Fruit fly (Drosophila melanogaster): ENCODE data around the gene CG10375.
A peak's percentile ranks its signal among the peaks of the same experiment; 100 is the strongest.

CG10375 gene

dm6 chr3R:23729632-23730471 is 37.7 kb upstream of the CG10375 start (continued):
- TF ChIP-seq CG13296 (GFP tag; optimal IDR thresholded peaks at IDR 0.05) (peak; percentile 52), hkb (optimal IDR thresholded peaks at IDR 0.05) (no peak), hkb (GFP tag; IDR thresholded peaks at IDR 0.05) (no peak; the same call in 1 of the 2 replicates), MTF-1 (GFP tag; optimal IDR thresholded peaks at IDR 0.05; ENCODE audit: borderline replicate concordance) (no peak), ranshi (GFP tag; IDR thresholded peaks at IDR 0.05) (no peak), CG10654 (GFP tag; optimal IDR thresholded peaks at IDR 0.05) (no peak), CG34376 (GFP tag; optimal IDR thresholded peaks at IDR 0.05) (peak; percentile 96), HLHmδ (GFP tag; optimal IDR thresholded peaks at IDR 0.05) (peak; percentile 46), CrebB (tag; optimal IDR thresholded peaks at IDR 0.05) (peak; percentile 25), crc (GFP tag; optimal IDR thresholded peaks at IDR 0.05) (no peak), gcm (GFP tag; optimal IDR thresholded peaks at IDR 0.05) (peak; percentile 48), Deaf1 (tag; optimal IDR thresholded peaks at IDR 0.05) (peak; percentile 43), CG15601 (tag; optimal IDR thresholded peaks at IDR 0.05) (peak; percentile 36), Taf1 (GFP tag; IDR thresholded peaks at IDR 0.05) (no peak), CG9932 (GFP tag; IDR thresholded peaks at IDR 0.05) (0 out of 2 replicates have a peak, but pooled peaks have one; percentile 12), CG15011 (GFP tag; optimal IDR thresholded peaks at IDR 0.05) (no peak), gsb (GFP tag; IDR thresholded peaks at IDR 0.05) (peak; percentile 36; the same call in 1 of the 2 replicates), CG8765 (GFP tag; IDR thresholded peaks at IDR 0.05) (0 out of 2 replicates have a peak, but pooled peaks have one; percentile 31), z (GFP tag; IDR thresholded peaks at IDR 0.05) (no peak), Mrtf (GFP tag; IDR thresholded peaks at IDR 0.05) (no peak), CG33213 (GFP tag; optimal IDR thresholded peaks at IDR 0.05) (no peak), CG6854 (GFP tag; optimal IDR thresholded peaks at IDR 0.05) (peak; percentile 42), dysf (GFP tag; IDR thresholded peaks at IDR 0.05) (0 out of 3 replicates have a peak, but pooled peaks have one; percentile 22), CG17829 (tag; optimal IDR thresholded peaks at IDR 0.05) (peak; percentile 9), hth (optimal IDR thresholded peaks at IDR 0.05) (no peak), esg (GFP tag; conservative IDR thresholded peaks at IDR 0.05) (no peak), CG12942 (GFP tag; optimal IDR thresholded peaks at IDR 0.05) (no peak), sd (tag; optimal IDR thresholded peaks at IDR 0.05) (peak; percentile 92), Opbp (GFP tag; IDR thresholded peaks at IDR 0.05; ENCODE audit: partially characterized antibody) (peak; percentile 75)

dm6 chr3R:23730472-23730801 is 37.1 kb upstream of the CG10375 start:
- TF ChIP-seq nerfin-2 (GFP tag; IDR thresholded peaks at IDR 0.05; ENCODE audit: partially characterized antibody): no peak; the same call in none of the 2 replicates
- no peak for TF ChIP-seq nau (GFP tag; optimal IDR thresholded peaks at IDR 0.05)
- 0 out of 2 replicates have a peak, but pooled peaks have one; percentile 3 for TF ChIP-seq Drgx (GFP tag; IDR thresholded peaks at IDR 0.05)
- no peak for TF ChIP-seq Awh (GFP tag; IDR thresholded peaks at IDR 0.05)
- no peak for TF ChIP-seq sna (GFP tag; IDR thresholded peaks at IDR 0.05; ENCODE audit: partially characterized antibody)
- TF ChIP-seq nerfin-1 (tag; optimal IDR thresholded peaks at IDR 0.05): no peak
- no peak for TF ChIP-seq bowl (GFP tag; IDR thresholded peaks at IDR 0.05)
- no peak for TF ChIP-seq kay (GFP tag; optimal IDR thresholded peaks at IDR 0.05)
- TF ChIP-seq ken (GFP tag; IDR thresholded peaks at IDR 0.05): no peak
- TF ChIP-seq CG15073 (GFP tag; optimal IDR thresholded peaks at IDR 0.05): no peak
- no peak for TF ChIP-seq Ravus (GFP tag; IDR thresholded peaks at IDR 0.05)
- no peak for TF ChIP-seq CG43689 (GFP tag; IDR thresholded peaks at IDR 0.05)
- TF ChIP-seq abd-A (tag; optimal IDR thresholded peaks at IDR 0.05): no peak
- TF ChIP-seq CG15601 (tag; optimal IDR thresholded peaks at IDR 0.05): no peak
- no peak for TF ChIP-seq Rx (GFP tag; IDR thresholded peaks at IDR 0.05)
- TF ChIP-seq hbn (GFP tag; IDR thresholded peaks at IDR 0.05; ENCODE audit: partially characterized antibody): 0 out of 2 replicates have a peak, but pooled peaks have one; percentile 3
- TF ChIP-seq Xrp1 (GFP tag; IDR thresholded peaks at IDR 0.05): no peak
- no peak for TF ChIP-seq cad (GFP tag; optimal IDR thresholded peaks at IDR 0.05)
- TF ChIP-seq stwl (tag; optimal IDR thresholded peaks at IDR 0.05): no peak
- TF ChIP-seq Hr78 (GFP tag; optimal IDR thresholded peaks at IDR 0.05): no peak
- TF ChIP-seq zen2 (GFP tag; IDR thresholded peaks at IDR 0.05; ENCODE audit: partially characterized antibody): no peak
- no peak for TF ChIP-seq Gsc (GFP tag; IDR thresholded peaks at IDR 0.05)
- TF ChIP-seq Dfd (GFP tag; optimal IDR thresholded peaks at IDR 0.05): no peak

All from whole organism, embryonic.